Fruit fly (Drosophila melanogaster) whole organism, embryonic: Measurements from ENCODE around the gene Polr2G.

Experiments used
- ATbp ChIP-seq: fragments of 200-800 bp; sonication (Bioruptor generic); optimal IDR thresholded peaks from 2 replicates; lab custom pipeline; 2017; ENCODE audit warnings: missing biosample characterization, mild to moderate bottlenecking, missing genetic modification characterization, missing genetic modification reagents
- Adf1 ChIP-seq: fragments of 200-800 bp; sonication (Bioruptor generic); IDR thresholded peaks from 2 replicates; pipeline ENCODE4 v1.3.6; 2022; ENCODE audit warnings: missing biosample characterization, missing genetic modification characterization
- Atf6 ChIP-seq: fragments of 200-800 bp; sonication (Bioruptor generic); IDR thresholded peaks from 2 replicates; pipeline ENCODE4 v1.3.6; 2022; ENCODE audit warnings: missing biosample characterization, missing genetic modification characterization
- CG10979 ChIP-seq: fragments of 200-800 bp; sonication (Bioruptor generic); optimal IDR thresholded peaks from 2 replicates; lab custom pipeline; 2018; ENCODE audit warnings: missing biosample characterization, mild to moderate bottlenecking, missing genetic modification characterization, moderate library complexity
- CG11093 ChIP-seq: fragments of 200-800 bp; sonication (Bioruptor generic); IDR thresholded peaks from 3 replicates; pipeline ENCODE4 v1.3.6; 2022; ENCODE audit warnings: missing biosample characterization, missing genetic modification characterization
- CG12071 ChIP-seq: fragments of 200-800 bp; sonication (Bioruptor generic); optimal IDR thresholded peaks from 3 replicates; lab custom pipeline; 2018; ENCODE audit warnings: missing biosample characterization, mild to moderate bottlenecking, missing genetic modification characterization
- CG12299 ChIP-seq: fragments of 200-800 bp; sonication (Bioruptor generic); optimal IDR thresholded peaks from 2 replicates; lab custom pipeline; 2018; ENCODE audit warnings: missing biosample characterization, mild to moderate bottlenecking, missing genetic modification characterization
- CG13424 ChIP-seq: fragments of 200-800 bp; sonication (Bioruptor generic); optimal IDR thresholded peaks from 2 replicates; lab custom pipeline; 2019; ENCODE audit warnings: missing biosample characterization, mild to moderate bottlenecking, missing genetic modification characterization, moderate library complexity
- CG16779 ChIP-seq: fragments of 200-800 bp; sonication (Bioruptor generic); IDR thresholded peaks from 2 replicates; pipeline ENCODE4 v1.3.6; 2022; ENCODE audit warnings: missing biosample characterization, missing genetic modification characterization
- CG16813 ChIP-seq: fragments of 200-800 bp; sonication (Bioruptor generic); IDR thresholded peaks from 3 replicates; pipeline ENCODE4 v1.3.6; 2022; ENCODE audit warnings: missing biosample characterization, missing genetic modification characterization; ENCODE audit not compliant: partially characterized antibody
- CG17361 ChIP-seq: fragments of 200-800 bp; sonication (Bioruptor generic); IDR thresholded peaks from 3 replicates; pipeline ENCODE4 v1.3.6; 2022; ENCODE audit warnings: missing biosample characterization, missing genetic modification characterization
- CG31224 ChIP-seq: fragments of 200-800 bp; sonication (Bioruptor generic); IDR thresholded peaks from 2 replicates; pipeline ENCODE4 v1.3.6; 2022; ENCODE audit warnings: missing biosample characterization, missing genetic modification characterization
- CG32772 ChIP-seq: fragments of 200-800 bp; sonication (Bioruptor generic); IDR thresholded peaks from 2 replicates; pipeline ENCODE4 v1.3.6; 2022; ENCODE audit warnings: missing biosample characterization, missing genetic modification characterization
- CG34224 ChIP-seq: fragments of 200-800 bp; sonication (Bioruptor generic); IDR thresholded peaks from 3 replicates; pipeline ENCODE4 v1.3.6; 2022; ENCODE audit warnings: missing biosample characterization, missing genetic modification characterization; ENCODE audit not compliant: partially characterized antibody
- CG8388 ChIP-seq: fragments of 200-800 bp; sonication (Bioruptor generic); optimal IDR thresholded peaks from 2 replicates; lab custom pipeline; 2019; ENCODE audit warnings: missing biosample characterization, mild to moderate bottlenecking, missing genetic modification characterization, moderate library complexity
- CG9215 ChIP-seq: fragments of 200-800 bp; sonication (Bioruptor generic); IDR thresholded peaks from 2 replicates; pipeline ENCODE4 v1.3.6; 2022; ENCODE audit warnings: missing biosample characterization, missing genetic modification characterization
- CG9437 ChIP-seq: fragments of 200-800 bp; sonication (Bioruptor generic); optimal IDR thresholded peaks from 2 replicates; lab custom pipeline; 2018; ENCODE audit warnings: missing biosample characterization, mild to moderate bottlenecking, missing genetic modification characterization
- CHES-1-like ChIP-seq: fragments of 200-800 bp; sonication (Bioruptor generic); optimal IDR thresholded peaks from 2 replicates; lab custom pipeline; 2016; ENCODE audit warnings: missing biosample characterization, missing genetic modification characterization
- CoRest ChIP-seq: fragments of 200-800 bp; sonication (Bioruptor generic); optimal IDR thresholded peaks from 3 replicates; lab custom pipeline; 2018; ENCODE audit warnings: missing biosample characterization, mild to moderate bottlenecking, missing genetic modification characterization, moderate library complexity
- D ChIP-seq, 2 experiments: fragments of 200-800 bp in 1 of 2; fragments of >200 bp in 1 of 2; sonication (Bioruptor generic) in 1 of 2; optimal IDR thresholded peaks; 2 replicates in 1 of 2; 3 replicates in 1 of 2; lab custom pipeline; 2017; ENCODE audit warnings: mild to moderate bottlenecking in 1 of 2, missing biosample characterization in 1 of 2, missing genetic modification characterization in 1 of 2, missing genetic modification reagents in 1 of 2
- Dad ChIP-seq: fragments of 200-800 bp; sonication (Bioruptor generic); optimal IDR thresholded peaks from 3 replicates; lab custom pipeline; 2016; ENCODE audit warnings: missing biosample characterization, missing genetic modification characterization
- Hand ChIP-seq: fragments of 200-800 bp; sonication (Bioruptor generic); optimal IDR thresholded peaks from 2 replicates; lab custom pipeline; 2017; ENCODE audit warnings: mild to moderate bottlenecking, missing biosample characterization, missing genetic modification reagents, missing genetic modification characterization
- Hr3 ChIP-seq: fragments of 200-800 bp; sonication (Bioruptor generic); optimal IDR thresholded peaks from 3 replicates; lab custom pipeline; 2016; ENCODE audit warnings: missing biosample characterization, missing genetic modification characterization
- MBD-R2 ChIP-seq: fragments of 200-800 bp; sonication (Bioruptor generic); IDR thresholded peaks from 2 replicates; pipeline ENCODE4 v1.3.6; 2022; ENCODE audit warnings: missing biosample characterization, missing genetic modification characterization
- Mes4 ChIP-seq: fragments of 200-800 bp; sonication (Bioruptor generic); optimal IDR thresholded peaks from 2 replicates; lab custom pipeline; 2016; ENCODE audit warnings: missing biosample characterization, missing genetic modification characterization
- NC2β ChIP-seq: fragments of 200-800 bp; sonication (Bioruptor generic); optimal IDR thresholded peaks from 2 replicates; lab custom pipeline; 2016; ENCODE audit warnings: missing biosample characterization, missing genetic modification characterization
- Sry-δ ChIP-seq: fragments of 200-800 bp; sonication (Bioruptor generic); optimal IDR thresholded peaks from 2 replicates; lab custom pipeline; 2016; ENCODE audit warnings: missing biosample characterization, missing genetic modification characterization
- Trl ChIP-seq, 3 experiments: fragments of >200 bp in 2 of 3; fragments of 200-800 bp in 1 of 3; sonication (Bioruptor generic) in 1 of 3; optimal IDR thresholded peaks; 2 replicates in 1 of 3; 3 replicates in 2 of 3; lab custom pipeline; 2016 to 2017; ENCODE audit warnings: missing biosample characterization in 1 of 3, missing genetic modification characterization in 1 of 3
- ap ChIP-seq: fragments of 200-800 bp; sonication (Bioruptor generic); IDR thresholded peaks from 2 replicates; pipeline ENCODE4 v1.3.6; 2022; ENCODE audit warnings: missing biosample characterization, missing genetic modification characterization
- ash1 ChIP-seq: fragments of 200-800 bp; sonication (Bioruptor generic); optimal IDR thresholded peaks from 2 replicates; lab custom pipeline; 2018; ENCODE audit warnings: missing biosample characterization, mild to moderate bottlenecking, missing genetic modification characterization
- bigmax ChIP-seq: fragments of 200-800 bp; sonication (Bioruptor generic); optimal IDR thresholded peaks from 2 replicates; lab custom pipeline; 2018; ENCODE audit warnings: missing biosample characterization, mild to moderate bottlenecking, missing genetic modification characterization
- btn ChIP-seq: fragments of 200-800 bp; sonication (Bioruptor generic); optimal IDR thresholded peaks from 2 replicates; lab custom pipeline; 2016; ENCODE audit warnings: missing biosample characterization, missing genetic modification characterization
- caup ChIP-seq: fragments of 200-800 bp; sonication (Bioruptor generic); optimal IDR thresholded peaks from 3 replicates; lab custom pipeline; 2017; ENCODE audit warnings: missing biosample characterization, mild to moderate bottlenecking, missing genetic modification characterization, moderate library complexity; ENCODE audit not compliant: severe bottlenecking
- danr ChIP-seq: fragments of 200-800 bp; sonication (Bioruptor generic); IDR thresholded peaks from 2 replicates; pipeline ENCODE4 v1.3.6; 2022; ENCODE audit warnings: missing biosample characterization, missing genetic modification characterization
- dpn ChIP-seq, 2 experiments: fragments of 200-800 bp; sonication (Bioruptor generic); optimal IDR thresholded peaks; 3 replicates each; lab custom pipeline; 2016; ENCODE audit warnings: missing biosample characterization in 2 of 2, missing genetic modification characterization in 2 of 2
- fd102C ChIP-seq: fragments of 200-800 bp; sonication (Bioruptor generic); optimal IDR thresholded peaks from 2 replicates; lab custom pipeline; 2018; ENCODE audit warnings: missing biosample characterization, mild to moderate bottlenecking, missing genetic modification characterization, moderate library complexity
- fru ChIP-seq: fragments of >200 bp; optimal IDR thresholded peaks from 2 replicates; lab custom pipeline; 2017
- gce ChIP-seq: fragments of 200-800 bp; sonication (Bioruptor generic); IDR thresholded peaks from 3 replicates; pipeline ENCODE4 v1.3.6; 2022; ENCODE audit warnings: missing biosample characterization, missing genetic modification characterization
- inv ChIP-seq: fragments of 200-800 bp; sonication (Bioruptor generic); IDR thresholded peaks from 2 replicates; pipeline ENCODE4 v1.3.6; 2022; ENCODE audit warnings: missing biosample characterization, missing genetic modification characterization; ENCODE audit not compliant: partially characterized antibody
- kni ChIP-seq: fragments of 200-800 bp; sonication (Bioruptor generic); optimal IDR thresholded peaks from 3 replicates; lab custom pipeline; 2017; ENCODE audit warnings: mild to moderate bottlenecking, missing biosample characterization, missing genetic modification reagents, missing genetic modification characterization
- lbe ChIP-seq: fragments of 200-800 bp; sonication (Bioruptor generic); optimal IDR thresholded peaks from 2 replicates; lab custom pipeline; 2016; ENCODE audit warnings: missing biosample characterization, mild to moderate bottlenecking, missing genetic modification characterization
- mam ChIP-seq: fragments of 200-800 bp; sonication (Bioruptor generic); optimal IDR thresholded peaks from 3 replicates; lab custom pipeline; 2016; ENCODE audit warnings: missing biosample characterization, missing genetic modification characterization
- mirr ChIP-seq: fragments of 200-800 bp; sonication (Bioruptor generic); optimal IDR thresholded peaks from 3 replicates; lab custom pipeline; 2018; ENCODE audit warnings: missing biosample characterization, mild to moderate bottlenecking, missing genetic modification characterization
- nau ChIP-seq: fragments of 200-800 bp; sonication (Bioruptor generic); optimal IDR thresholded peaks from 3 replicates; lab custom pipeline; 2017; ENCODE audit warnings: missing biosample characterization, mild to moderate bottlenecking, missing genetic modification characterization, missing genetic modification reagents
- onecut ChIP-seq: fragments of 200-800 bp; sonication (Bioruptor generic); IDR thresholded peaks from 2 replicates; pipeline ENCODE4 v1.3.6; 2022; ENCODE audit warnings: missing biosample characterization, missing genetic modification characterization
- ranshi ChIP-seq: fragments of 200-800 bp; sonication (Bioruptor generic); IDR thresholded peaks from 2 replicates; pipeline ENCODE4 v1.3.6; 2022; ENCODE audit warnings: missing biosample characterization, missing genetic modification characterization
- sc ChIP-seq, 3 experiments: fragments of >200 bp in 2 of 3; fragments of 200-800 bp in 1 of 3; sonication (Bioruptor generic) in 1 of 3; optimal IDR thresholded peaks; 2 replicates in 2 of 3; 3 replicates in 1 of 3; lab custom pipeline; 2017; ENCODE audit warnings: mild to moderate bottlenecking in 1 of 3, missing biosample characterization in 1 of 3, missing genetic modification characterization in 1 of 3, missing genetic modification reagents in 1 of 3
- wor ChIP-seq: fragments of 200-800 bp; sonication (Bioruptor generic); IDR thresholded peaks from 2 replicates; pipeline ENCODE4 v1.3.6; 2022; ENCODE audit warnings: missing biosample characterization, missing genetic modification characterization
- zfh2 ChIP-seq: fragments of 200-800 bp; sonication (Bioruptor generic); optimal IDR thresholded peaks from 2 replicates; lab custom pipeline; 2016; ENCODE audit warnings: missing biosample characterization, missing genetic modification characterization

Gene Polr2G

DNA sequence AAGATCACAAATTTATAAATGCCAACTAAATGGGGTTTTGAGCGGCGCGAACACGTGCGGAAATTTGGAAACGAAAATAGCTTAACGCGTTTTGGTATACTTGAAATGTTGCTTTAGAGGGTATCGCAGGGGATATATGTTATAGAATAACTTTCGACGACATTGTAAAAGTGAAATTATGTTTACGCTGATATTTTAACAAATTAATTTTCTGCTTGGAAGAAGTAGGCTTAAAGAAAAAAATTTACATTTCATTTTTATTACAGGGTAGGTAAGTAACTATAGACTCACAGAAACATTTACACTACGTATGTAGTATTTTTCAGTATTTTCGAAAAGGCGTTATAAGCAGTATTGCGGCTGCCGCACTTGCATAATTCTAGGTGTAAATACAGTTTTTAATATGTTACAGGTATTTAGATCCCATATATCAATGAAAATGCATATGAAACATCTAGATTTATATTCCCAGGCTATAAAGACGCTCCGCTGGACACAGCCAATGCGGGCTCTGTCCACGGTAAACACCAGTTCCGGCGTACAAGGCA lies 6.4 kb upstream of the Polr2G start, which contains the start of the genes Art3 and mRpS10 (continued):
- TF ChIP-seq wor (GFP tag; lab: Robert Waterston, UW) (peak; percentile 100), danr (GFP tag; lab: Robert Waterston, UW) (peak; percentile 100), Trl (optimal IDR thresholded peaks at IDR 0.05; lab: Kevin White, UChicago) (no peak), Trl (GFP tag; optimal IDR thresholded peaks at IDR 0.05; lab: Kevin White, UChicago) (peak; percentile 100), gce (GFP tag; lab: Robert Waterston, UW) (peak; percentile 100), caup (GFP tag; lab: Kevin White, UChicago) (peak; percentile 100), Sry-δ (peak; percentile 91), CG16813 (GFP tag; lab: Robert Waterston, UW) (no peak), ap (GFP tag; lab: Robert Waterston, UW) (peak; percentile 100), onecut (peak; percentile 99), CG12299 (tag; lab: Kevin White, UChicago) (peak; percentile 100), inv (GFP tag; lab: Robert Waterston, UW) (no peak), Hr3 (peak; percentile 100), bigmax (GFP tag; lab: Kevin White, UChicago) (peak; percentile 83), CG16779 (GFP tag; lab: Robert Waterston, UW) (peak; percentile 100), CG9437 (GFP tag; lab: Kevin White, UChicago) (peak; percentile 98), Hand (GFP tag; lab: Kevin White, UChicago) (peak; percentile 99), Atf6 (GFP tag; lab: Robert Waterston, UW) (peak; percentile 100), CoRest (peak; percentile 100), CG9215 (GFP tag; lab: Robert Waterston, UW) (peak; percentile 99), sc (optimal IDR thresholded peaks at IDR 0.05; lab: Kevin White, UChicago) (no peak), sc (GFP tag; optimal IDR thresholded peaks at IDR 0.05; lab: Kevin White, UChicago) (peak; percentile 100), CG10979 (peak; percentile 100), CG34224 (GFP tag; lab: Robert Waterston, UW) (peak; percentile 26; the same call in 1 of the 3 replicates), CG13424 (tag; lab: Kevin White, UChicago) (peak; percentile 100), Dad (GFP tag; lab: Kevin White, UChicago) (peak; percentile 100), ash1 (GFP tag; lab: Kevin White, UChicago) (peak; percentile 99), dpn (GFP tag; optimal IDR thresholded peaks at IDR 0.05; lab: Kevin White, UChicago) (peak; percentile 100), mirr (GFP tag; lab: Kevin White, UChicago) (peak; percentile 100), CG32772 (GFP tag; lab: Robert Waterston, UW) (peak; percentile 100), CG11093 (GFP tag; lab: Robert Waterston, UW) (peak; percentile 100), MBD-R2 (peak; percentile 100), fru (lab: Kevin White, UChicago) (no peak), CG8388 (GFP tag; lab: Kevin White, UChicago) (peak; percentile 100), Adf1 (GFP tag; lab: Robert Waterston, UW) (peak; percentile 95), mam (GFP tag; lab: Kevin White, UChicago) (peak; percentile 100), CG12071 (GFP tag; lab: Kevin White, UChicago) (peak; percentile 100), ATbp (GFP tag; lab: Kevin White, UChicago) (peak; percentile 99), nau (GFP tag; lab: Kevin White, UChicago) (no peak), lbe (GFP tag; lab: Kevin White, UChicago) (peak; percentile 99), CHES-1-like (GFP tag; lab: Kevin White, UChicago) (peak; percentile 100), kni (GFP tag; lab: Kevin White, UChicago) (peak; percentile 99), CG31224 (GFP tag; lab: Robert Waterston, UW) (peak; percentile 99), btn (GFP tag; lab: Kevin White, UChicago) (peak; percentile 99), D (optimal IDR thresholded peaks at IDR 0.05; lab: Kevin White, UChicago) (no peak), D (GFP tag; optimal IDR thresholded peaks at IDR 0.05; lab: Kevin White, UChicago) (peak; percentile 100), NC2β (GFP tag; lab: Kevin White, UChicago) (peak; percentile 100), Mes4 (GFP tag; lab: Kevin White, UChicago) (peak; percentile 100), ranshi (GFP tag; lab: Robert Waterston, UW) (peak; percentile 100), zfh2 (GFP tag; lab: Kevin White, UChicago) (peak; percentile 100), CG17361 (peak; percentile 100), fd102C (GFP tag; lab: Kevin White, UChicago) (peak; percentile 99)
